Fruit fly (Drosophila melanogaster): ENCODE measurements around the gene eIF4EHP.

eIF4EHP gene

dm6 chr3R:24134580-24134979 is 25.8 kb upstream of the eIF4EHP start, which contains the start of gene Sec10 (continued):
- TF ChIP-seq CG3407 (GFP tag; optimal IDR thresholded peaks at IDR 0.05) = no peak
- peak; percentile 90 to 97 for TF ChIP-seq crp (GFP tag; optimal IDR thresholded peaks at IDR 0.05)
- TF ChIP-seq CG12659 (GFP tag; optimal IDR thresholded peaks at IDR 0.05) = no peak
- no peak for TF ChIP-seq Rfx (GFP tag; IDR thresholded peaks at IDR 0.05)
- TF ChIP-seq Hsf (GFP tag; optimal IDR thresholded peaks at IDR 0.05) = peak; percentile 3
- TF ChIP-seq h (optimal IDR thresholded peaks at IDR 0.05) = no peak

dm6 chr3R:24130080-24130479 is 21.3 kb upstream of the eIF4EHP start, which contains the start of the genes GatB and Tsc1:
Gene GatB, minus strand, starts transcription at chr3R:24130255.
Gene Tsc1, plus strand, starts transcription at chr3R:24130307.
- TF ChIP-seq cato (GFP tag; optimal IDR thresholded peaks at IDR 0.05; ENCODE audit: borderline replicate concordance) (no peak), BEAF-32 (GFP tag; optimal IDR thresholded peaks at IDR 0.05) (peak; percentile 59), HmgD (GFP tag; optimal IDR thresholded peaks at IDR 0.05) (no peak), pnt (GFP tag; optimal IDR thresholded peaks at IDR 0.05) (no peak), unc-4 (GFP tag; IDR thresholded peaks at IDR 0.05; ENCODE audit: partially characterized antibody) (peak; percentile 43; the same call in 1 of the 2 replicates), CG15269 (tag; optimal IDR thresholded peaks at IDR 0.05) (no peak), cwo (GFP tag; optimal IDR thresholded peaks at IDR 0.05) (no peak), z (GFP tag; IDR thresholded peaks at IDR 0.05) (no peak), crp (GFP tag; optimal IDR thresholded peaks at IDR 0.05) (peak; percentile 67 to 95), Tbp (GFP tag; optimal IDR thresholded peaks at IDR 0.05) (no peak), CG1603 (tag; optimal IDR thresholded peaks at IDR 0.05) (no peak), CG2889 (GFP tag; IDR thresholded peaks at IDR 0.05) (no peak), CG3995 (GFP tag; optimal IDR thresholded peaks at IDR 0.05) (peak; percentile 53), gcm (GFP tag; optimal IDR thresholded peaks at IDR 0.05) (no peak), kay (GFP tag; optimal IDR thresholded peaks at IDR 0.05) (no peak), hbn (GFP tag; IDR thresholded peaks at IDR 0.05; ENCODE audit: partially characterized antibody) (peak; percentile 38; the same call in 1 of the 2 replicates), nmo (GFP tag; optimal IDR thresholded peaks at IDR 0.05) (peak; percentile 34), Neu2 (GFP tag; optimal IDR thresholded peaks at IDR 0.05; ENCODE audit: borderline replicate concordance) (peak; percentile 73), gfzf (GFP tag; optimal IDR thresholded peaks at IDR 0.05) (peak; percentile 5), Hmx (GFP tag; optimal IDR thresholded peaks at IDR 0.05) (no peak), Opbp (GFP tag; IDR thresholded peaks at IDR 0.05; ENCODE audit: partially characterized antibody) (0 out of 3 replicates have a peak, but pooled peaks have one; percentile 51), CG12219 (GFP tag; optimal IDR thresholded peaks at IDR 0.05) (no peak), B-H2 (GFP tag; optimal IDR thresholded peaks at IDR 0.05) (no peak), Pdp1 (GFP tag; optimal IDR thresholded peaks at IDR 0.05) (peak in 1 of 2 experiments; percentile 82), cas (GFP tag; IDR thresholded peaks at IDR 0.05) (no peak), pzg (GFP tag; optimal IDR thresholded peaks at IDR 0.05) (peak; percentile 74), fd64A (GFP tag; optimal IDR thresholded peaks at IDR 0.05) (no peak), CG14710 (tag; optimal IDR thresholded peaks at IDR 0.05) (peak; percentile 14), CG2120 (GFP tag; optimal IDR thresholded peaks at IDR 0.05) (no peak), ci (GFP tag; IDR thresholded peaks at IDR 0.05) (no peak), chinmo (GFP tag; IDR thresholded peaks at IDR 0.05; ENCODE audit: partially characterized antibody) (0 out of 4 replicates have a peak, but pooled peaks have one; percentile 18), ind (GFP tag; optimal IDR thresholded peaks at IDR 0.05) (no peak), Lim3 (GFP tag; IDR thresholded peaks at IDR 0.05) (no peak), CG10654 (GFP tag; optimal IDR thresholded peaks at IDR 0.05) (no peak), CG15514 (GFP tag; optimal IDR thresholded peaks at IDR 0.05) (no peak), CG10147 (GFP tag; optimal IDR thresholded peaks at IDR 0.05) (no peak), vfl (GFP tag; optimal IDR thresholded peaks at IDR 0.05) (no peak), corto (GFP tag; optimal IDR thresholded peaks at IDR 0.05) (no peak), Fer3 (tag; optimal IDR thresholded peaks at IDR 0.05) (no peak), Med (GFP tag) (peak; percentile 48), Eip74EF (GFP tag; optimal IDR thresholded peaks at IDR 0.05) (no peak), Doc2 (GFP tag; IDR thresholded peaks at IDR 0.05) (no peak), bigmax (GFP tag; optimal IDR thresholded peaks at IDR 0.05) (peak; percentile 82)
